Worm (Caenorhabditis elegans) whole organism, mixed stage, embryonic: ENCODE data around the gene T15H9.4.

ENCODE experiments used
- ces-1 ChIP-seq: fragments of 150-350 bp; optimal IDR thresholded peaks from 2 replicates; lab custom pipeline; 2014; ENCODE audit warnings: missing biosample characterization, missing genetic modification reagents, missing genetic modification characterization
- mab-5 ChIP-seq: fragments of 150-350 bp; optimal IDR thresholded peaks from 2 replicates; lab custom pipeline; 2014; ENCODE audit warnings: missing biosample characterization, missing genetic modification characterization
- nhr-237 ChIP-seq: fragments of 150-350 bp; optimal IDR thresholded peaks from 2 replicates; lab custom pipeline; 2014; ENCODE audit warnings: missing biosample characterization, missing genetic modification characterization

- TF ChIP-seq mab-5 (tag; lab: Kevin White, UChicago) = no peak
- no peak for TF ChIP-seq ces-1
- TF ChIP-seq nhr-237 (tag; lab: Kevin White, UChicago) = no peak
These were observed 6.3 kb upstream of the T15H9.4 start, which contains the start of gene nhr-19 for ce11 chrII:9605336-9605735.
